Worm (Caenorhabditis elegans) whole organism, midembryonic: ENCODE results near the gene pot-2.

Experiments
- T22C8.4 ChIP-seq: fragments of 200-800 bp; sonication (Bioruptor generic); IDR thresholded peaks from 2 replicates; pipeline ENCODE4 v1.3.6; 2022; ENCODE audit warnings: missing genetic modification characterization, missing compliant biosample characterization
- cog-1 ChIP-seq: sonication (generic microtip); optimal IDR thresholded peaks from 2 replicates; lab custom pipeline; 2016; ENCODE audit warnings: missing genetic modification characterization, missing compliant biosample characterization
- flt-1 ChIP-seq: fragments of 200-800 bp; sonication (Bioruptor generic); IDR thresholded peaks from 2 replicates; pipeline ENCODE4 v1.3.6; 2022; ENCODE audit warnings: missing genetic modification characterization, missing compliant biosample characterization
- klf-2 ChIP-seq: fragments of 200-800 bp; sonication (Bioruptor generic); conservative IDR thresholded peaks from 2 replicates; pipeline ENCODE4 v1.3.6; 2022; ENCODE audit warnings: missing genetic modification reagents, missing genetic modification characterization, missing compliant biosample characterization
- tab-1 ChIP-seq: fragments of 200-800 bp; sonication (Bioruptor generic); IDR thresholded peaks from 2 replicates; pipeline ENCODE4 v1.3.6; 2022; ENCODE audit warnings: missing genetic modification characterization, missing compliant biosample characterization
- ztf-23 ChIP-seq: fragments of 200-800 bp; sonication (Bioruptor generic); IDR thresholded peaks from 2 replicates; pipeline ENCODE4 v1.3.6; 2022; ENCODE audit warnings: missing genetic modification reagents, missing genetic modification characterization, missing compliant biosample characterization
- ztf-29 ChIP-seq: fragments of 200-800 bp; sonication (Bioruptor generic); IDR thresholded peaks from 2 replicates; pipeline ENCODE4 v1.3.6; 2022; ENCODE audit warnings: missing genetic modification reagents, missing genetic modification characterization, missing compliant biosample characterization

ce11 chrII:14537728-14538127 is 13.8 kb downstream of the pot-2 start, which contains the start of the genes clec-147 and C04H5.7:
- TF ChIP-seq flt-1 (GFP tag; lab: Robert Waterston, UW) (no peak), ztf-29 (GFP tag; lab: Robert Waterston, UW) (no peak), ztf-23 (GFP tag; lab: Robert Waterston, UW) (no peak), tab-1 (no peak), cog-1 (tag; lab: Kevin White, UChicago) (no peak), T22C8.4 (GFP tag; lab: Robert Waterston, UW) (no peak), klf-2 (GFP tag; lab: Robert Waterston, UW) (no peak)
